Fruit fly (Drosophila melanogaster): ENCODE data around the gene CASK.
A peak's percentile ranks its signal among the peaks of the same experiment; 100 is the strongest.

Gene CASK

DNA sequence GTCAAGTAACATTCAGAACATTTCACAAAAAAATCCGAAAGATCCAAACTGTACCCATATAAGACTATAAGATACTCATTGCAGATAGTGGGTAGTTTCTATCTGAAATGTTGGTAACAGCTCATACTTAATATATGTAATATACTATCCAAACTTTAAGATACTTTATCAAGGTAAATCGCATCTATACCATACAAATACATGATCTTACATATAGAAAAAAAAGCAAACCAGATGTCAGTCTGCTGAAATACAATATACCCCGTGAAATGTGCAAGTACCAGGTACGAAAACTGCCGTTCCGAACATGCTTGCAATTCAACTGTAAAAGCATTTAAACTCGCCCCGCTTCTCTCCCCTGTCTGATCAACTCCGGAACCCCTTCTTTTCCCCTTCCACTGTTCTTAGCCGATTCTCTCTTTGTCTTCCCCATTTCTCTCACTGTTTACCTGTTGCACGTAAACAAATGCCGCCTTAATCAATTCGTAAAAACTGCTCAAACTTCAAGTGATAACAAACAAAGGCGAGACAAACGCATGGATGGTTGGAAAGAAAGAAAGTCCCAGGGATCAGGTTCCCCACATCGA is 5.1 kb upstream of the CASK start (continued):
- TF ChIP-seq Sox102F (GFP tag; optimal IDR thresholded peaks at IDR 0.05): peak; percentile 71
- peak; percentile 42 for TF ChIP-seq CG32006 (GFP tag; optimal IDR thresholded peaks at IDR 0.05)
- peak; percentile 65 for TF ChIP-seq OdsH (GFP tag; optimal IDR thresholded peaks at IDR 0.05)
- peak; percentile 86 for TF ChIP-seq svp (GFP tag)
- TF ChIP-seq Hr4 (GFP tag; optimal IDR thresholded peaks at IDR 0.05): peak; percentile 58
- peak; percentile 75 for TF ChIP-seq esn (GFP tag; optimal IDR thresholded peaks at IDR 0.05)
- TF ChIP-seq CG34406 (GFP tag; optimal IDR thresholded peaks at IDR 0.05): no peak
- TF ChIP-seq Ets96B (tag; optimal IDR thresholded peaks at IDR 0.05): peak; percentile 23
- no peak for TF ChIP-seq Hr38 (GFP tag; optimal IDR thresholded peaks at IDR 0.05)
- peak; percentile 14 for TF ChIP-seq vri (GFP tag; optimal IDR thresholded peaks at IDR 0.05)
- TF ChIP-seq pdm3 (GFP tag; optimal IDR thresholded peaks at IDR 0.05): peak; percentile 48
- peak; percentile 9 for TF ChIP-seq CG10669 (GFP tag; optimal IDR thresholded peaks at IDR 0.05)
- no peak for TF ChIP-seq CG4318 (GFP tag; optimal IDR thresholded peaks at IDR 0.05)
- TF ChIP-seq CG10631 (GFP tag; optimal IDR thresholded peaks at IDR 0.05): peak; percentile 27
- TF ChIP-seq CG11902 (GFP tag; optimal IDR thresholded peaks at IDR 0.05): peak; percentile 9
- TF ChIP-seq CG9139 (GFP tag; optimal IDR thresholded peaks at IDR 0.05): no peak
- TF ChIP-seq Blimp-1 (GFP tag; optimal IDR thresholded peaks at IDR 0.05): no peak
- TF ChIP-seq CG3919 (GFP tag; optimal IDR thresholded peaks at IDR 0.05): peak; percentile 16
- TF ChIP-seq CG6792 (GFP tag; optimal IDR thresholded peaks at IDR 0.05): peak; percentile 7
- no peak for TF ChIP-seq dac (GFP tag; optimal IDR thresholded peaks at IDR 0.05)
- TF ChIP-seq Ets21C (GFP tag; optimal IDR thresholded peaks at IDR 0.05): peak; percentile 38
- peak; percentile 73 for TF ChIP-seq Smox (GFP tag; optimal IDR thresholded peaks at IDR 0.05)
- TF ChIP-seq lz (GFP tag; optimal IDR thresholded peaks at IDR 0.05): peak; percentile 50
- TF ChIP-seq CG6163 (GFP tag; IDR thresholded peaks at IDR 0.05): peak; percentile 45; the same call in 1 of the 3 replicates
- TF ChIP-seq cyc (GFP tag; optimal IDR thresholded peaks at IDR 0.05): peak; percentile 56
- TF ChIP-seq spab (GFP tag; optimal IDR thresholded peaks at IDR 0.05): peak; percentile 3
- TF ChIP-seq CG15336 (GFP tag; IDR thresholded peaks at IDR 0.05): peak; percentile 37; the same call in 1 of the 2 replicates
- TF ChIP-seq CG11294 (GFP tag; IDR thresholded peaks at IDR 0.05): no peak
- TF ChIP-seq CG31627 (GFP tag; optimal IDR thresholded peaks at IDR 0.05): peak; percentile 73
- TF ChIP-seq topi (GFP tag; optimal IDR thresholded peaks at IDR 0.05): peak; percentile 73
- TF ChIP-seq Eip78C (GFP tag): peak; percentile 85
- TF ChIP-seq CG8632 (GFP tag; optimal IDR thresholded peaks at IDR 0.05): peak; percentile 1

DNA sequence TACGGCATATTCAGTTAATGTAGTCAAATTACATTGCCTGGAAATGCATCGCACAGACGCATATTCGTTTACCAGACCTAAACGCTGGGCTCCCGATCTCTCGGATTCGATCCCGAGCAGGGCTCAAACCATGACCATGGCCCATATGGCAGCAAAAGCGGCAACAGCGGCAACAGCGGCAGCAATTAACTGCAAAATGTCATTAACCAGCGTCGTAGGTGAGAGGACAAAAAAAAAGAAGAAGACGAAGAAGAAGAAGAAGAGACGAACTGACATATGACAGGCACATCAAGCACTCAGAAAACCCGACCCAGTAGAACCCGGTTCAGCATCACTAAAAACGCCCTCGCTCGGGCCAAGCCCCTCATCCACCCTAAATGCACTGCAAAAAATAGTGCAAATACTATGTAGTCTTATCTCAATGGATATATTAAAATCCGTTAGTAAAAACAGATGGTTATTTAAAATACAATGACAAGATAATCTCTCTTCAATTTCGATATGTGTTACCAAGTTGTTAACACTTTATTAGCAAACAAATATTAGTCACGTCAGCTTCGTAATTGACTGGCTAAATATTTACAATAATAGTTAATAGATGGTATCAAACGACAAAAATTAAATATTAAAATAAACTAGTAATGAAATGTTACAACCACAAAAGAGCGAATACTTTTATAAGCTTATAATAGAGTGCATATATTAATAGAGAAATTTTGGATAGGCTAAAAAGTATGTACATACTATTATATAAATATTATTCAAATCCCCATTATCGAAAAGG is 3.5 kb upstream of the CASK start:
- TF ChIP-seq CG10669 (GFP tag; optimal IDR thresholded peaks at IDR 0.05): peak; percentile 53
- no peak for TF ChIP-seq Gug (GFP tag; IDR thresholded peaks at IDR 0.05)
- no peak for TF ChIP-seq Blimp-1 (GFP tag; optimal IDR thresholded peaks at IDR 0.05)
- TF ChIP-seq OdsH (GFP tag; optimal IDR thresholded peaks at IDR 0.05): peak; percentile 37
- peak; percentile 14 for TF ChIP-seq net (GFP tag; optimal IDR thresholded peaks at IDR 0.05)
- peak; percentile 87 for TF ChIP-seq Eip78C (GFP tag)
- TF ChIP-seq Ets21C (GFP tag; optimal IDR thresholded peaks at IDR 0.05): no peak
- TF ChIP-seq fd59A (GFP tag; optimal IDR thresholded peaks at IDR 0.05): peak; percentile 60
- peak; percentile 39 for TF ChIP-seq pdm3 (GFP tag; optimal IDR thresholded peaks at IDR 0.05)
- peak; percentile 63 for TF ChIP-seq Ets96B (tag; optimal IDR thresholded peaks at IDR 0.05)
- TF ChIP-seq CG6792 (GFP tag; optimal IDR thresholded peaks at IDR 0.05): peak; percentile 8
- no peak for TF ChIP-seq CG11902 (GFP tag; optimal IDR thresholded peaks at IDR 0.05)
- TF ChIP-seq ss (GFP tag; optimal IDR thresholded peaks at IDR 0.05): peak; percentile 9 to 67
- no peak for TF ChIP-seq Sox14 (GFP tag; optimal IDR thresholded peaks at IDR 0.05)
- TF ChIP-seq esn (GFP tag; optimal IDR thresholded peaks at IDR 0.05): peak; percentile 29
- peak; percentile 4 for TF ChIP-seq Smox (GFP tag; optimal IDR thresholded peaks at IDR 0.05)
- no peak for TF ChIP-seq CG6276 (GFP tag; optimal IDR thresholded peaks at IDR 0.05)
- TF ChIP-seq spab (GFP tag; optimal IDR thresholded peaks at IDR 0.05): peak; percentile 59
- TF ChIP-seq CG16779 (tag; optimal IDR thresholded peaks at IDR 0.05): no peak
- TF ChIP-seq CG8319 (GFP tag; optimal IDR thresholded peaks at IDR 0.05): no peak
- TF ChIP-seq CG34406 (GFP tag; optimal IDR thresholded peaks at IDR 0.05): peak; percentile 35
- peak; percentile 45 for TF ChIP-seq CG3919 (GFP tag; optimal IDR thresholded peaks at IDR 0.05)
- TF ChIP-seq topi (GFP tag; optimal IDR thresholded peaks at IDR 0.05): peak; percentile 17
- TF ChIP-seq CG11762 (GFP tag; optimal IDR thresholded peaks at IDR 0.05; ENCODE audit: insufficient read depth): no peak
- TF ChIP-seq CG31627 (GFP tag; optimal IDR thresholded peaks at IDR 0.05): no peak
- TF ChIP-seq CG10631 (GFP tag; optimal IDR thresholded peaks at IDR 0.05): peak; percentile 36
- no peak for TF ChIP-seq lz (GFP tag; optimal IDR thresholded peaks at IDR 0.05)
- peak; percentile 25 for TF ChIP-seq dsx (GFP tag; optimal IDR thresholded peaks at IDR 0.05; ENCODE audit: poor library complexity, severe bottlenecking)
- no peak for TF ChIP-seq Hr38 (GFP tag; optimal IDR thresholded peaks at IDR 0.05)
- peak; percentile 35 for TF ChIP-seq Met (GFP tag; optimal IDR thresholded peaks at IDR 0.05)
- no peak for TF ChIP-seq CG4318 (GFP tag; optimal IDR thresholded peaks at IDR 0.05)
- peak; percentile 17 for TF ChIP-seq Eip75B (GFP tag; optimal IDR thresholded peaks at IDR 0.05)
- TF ChIP-seq CG32006 (GFP tag; optimal IDR thresholded peaks at IDR 0.05): peak; percentile 7

All from whole organism, prepupa.